Fruit fly (Drosophila melanogaster) whole organism: ENCODE results near the gene Etl1.

Source experiments
- CG8478 ChIP-seq: fragments of >200 bp; optimal IDR thresholded peaks from 2 replicates; lab custom pipeline; 2018; ENCODE audit warnings: inconsistent platforms
- psq ChIP-seq: fragments of >200 bp; optimal IDR thresholded peaks from 2 replicates; lab custom pipeline; 2017

- no peak for TF ChIP-seq CG8478 (lab: Kevin White, UChicago)
- TF ChIP-seq psq (lab: Kevin White, UChicago) = no peak
These were observed 5.8 kb downstream of the Etl1 start for dm6 chr2L:9906641-9907040.
